Worm (Caenorhabditis elegans) whole organism, early embryonic: Measurements from ENCODE around the gene F54F7.2.

ENCODE experiments used
- ama-1 ChIP-seq: fragments of 150-350 bp; optimal IDR thresholded peaks from 2 replicates; lab custom pipeline; 2014
- ceh-13 ChIP-seq: fragments of 200-800 bp; sonication (Bioruptor generic); optimal IDR thresholded peaks from 2 replicates; lab custom pipeline; 2018; ENCODE audit warnings: mild to moderate bottlenecking, missing genetic modification characterization, missing compliant biosample characterization
- ceh-36 ChIP-seq: sonication (generic microtip); optimal IDR thresholded peaks from 2 replicates; lab custom pipeline; 2016; ENCODE audit warnings: missing genetic modification characterization, inconsistent platforms, missing compliant biosample characterization
- ets-7 ChIP-seq: sonication (generic microtip); optimal IDR thresholded peaks from 2 replicates; lab custom pipeline; 2016; ENCODE audit warnings: missing genotype, missing genetic modification characterization, missing compliant biosample characterization
- flt-1 ChIP-seq: fragments of 200-800 bp; sonication (Bioruptor generic); IDR thresholded peaks from 2 replicates; pipeline ENCODE4 v1.3.6; 2022; ENCODE audit warnings: missing genetic modification characterization, missing compliant biosample characterization
- hmg-4 ChIP-seq: fragments of 200-800 bp; sonication (Bioruptor generic); optimal IDR thresholded peaks from 2 replicates; lab custom pipeline; 2018; ENCODE audit warnings: mild to moderate bottlenecking, missing genetic modification characterization, missing compliant biosample characterization
- scrt-1 ChIP-seq: fragments of 200-800 bp; sonication (Bioruptor generic); IDR thresholded peaks from 2 replicates; pipeline ENCODE4 v1.3.6; 2022; ENCODE audit warnings: missing genetic modification characterization, missing compliant biosample characterization
- sea-1 ChIP-seq: fragments of 200-800 bp; sonication (Bioruptor generic); conservative IDR thresholded peaks from 2 replicates; pipeline ENCODE4 v1.3.6; 2022; ENCODE audit warnings: missing genetic modification characterization, missing compliant biosample characterization
- tbx-11 ChIP-seq: fragments of 200-800 bp; sonication (Bioruptor generic); IDR thresholded peaks from 2 replicates; pipeline ENCODE4 v1.3.6; 2022; ENCODE audit warnings: missing genetic modification characterization, missing compliant biosample characterization
- tbx-37 ChIP-seq: fragments of 200-800 bp; sonication (Bioruptor generic); conservative IDR thresholded peaks from 2 replicates; pipeline ENCODE4 v1.3.6; 2022; ENCODE audit warnings: missing genetic modification reagents, missing genetic modification characterization, missing compliant biosample characterization
- tra-4 ChIP-seq: sonication (generic microtip); optimal IDR thresholded peaks from 2 replicates; lab custom pipeline; 2017; ENCODE audit warnings: missing genetic modification characterization, missing compliant biosample characterization

ce11 chrX:11818711-11819110, 24.8 kb upstream of the F54F7.2 start:
- TF ChIP-seq ama-1 (lab: Kevin White, UChicago) (no peak), flt-1 (GFP tag; lab: Robert Waterston, UW) (no peak), tbx-11 (no peak), ceh-36 (tag; lab: Kevin White, UChicago) (no peak), hmg-4 (GFP tag; lab: Kevin White, UChicago) (no peak), tra-4 (no peak), tbx-37 (GFP tag; lab: Robert Waterston, UW) (no peak), scrt-1 (GFP tag; lab: Robert Waterston, UW) (no peak), ets-7 (tag; lab: Kevin White, UChicago) (no peak), ceh-13 (GFP tag; lab: Kevin White, UChicago) (no peak), sea-1 (no peak)
